Fruit fly (Drosophila melanogaster) whole organism, embryonic: ENCODE results near the gene Ubc4.
A peak's percentile ranks its signal among the peaks of the same experiment; 100 is the strongest.

Experiments used
- Aef1 ChIP-seq: fragments of 200-800 bp; sonication (Bioruptor generic); IDR thresholded peaks from 3 replicates; pipeline ENCODE4 v1.3.6; 2022; ENCODE audit warnings: missing biosample characterization, missing genetic modification characterization
- Bgb ChIP-seq: fragments of 200-800 bp; sonication (Bioruptor generic); IDR thresholded peaks from 2 replicates; pipeline ENCODE4 v1.3.6; 2022; ENCODE audit warnings: missing biosample characterization, missing genetic modification characterization; ENCODE audit not compliant: partially characterized antibody
- Blimp-1 ChIP-seq: fragments of 200-800 bp; sonication (Bioruptor generic); optimal IDR thresholded peaks from 3 replicates; lab custom pipeline; 2018; ENCODE audit warnings: missing biosample characterization, missing genetic modification characterization, mild to moderate bottlenecking, moderate library complexity, missing genetic modification reagents
- BtbVII ChIP-seq: fragments of 200-800 bp; sonication (Bioruptor generic); optimal IDR thresholded peaks from 3 replicates; lab custom pipeline; 2017; ENCODE audit warnings: missing biosample characterization, mild to moderate bottlenecking, missing genetic modification characterization
- CG10321 ChIP-seq: fragments of 200-800 bp; sonication (Bioruptor generic); IDR thresholded peaks from 2 replicates; pipeline ENCODE4 v1.3.6; 2022; ENCODE audit warnings: missing biosample characterization, missing genetic modification characterization
- CG10366 ChIP-seq: fragments of 200-800 bp; sonication (Bioruptor generic); IDR thresholded peaks from 2 replicates; pipeline ENCODE4 v1.3.6; 2022; ENCODE audit warnings: missing biosample characterization, missing genetic modification characterization
- CG12769 ChIP-seq: fragments of 200-800 bp; sonication (Bioruptor generic); optimal IDR thresholded peaks from 2 replicates; lab custom pipeline; 2019; ENCODE audit warnings: missing biosample characterization, mild to moderate bottlenecking, missing genetic modification characterization, moderate library complexity
- CG14667 ChIP-seq: fragments of 200-800 bp; sonication (Bioruptor generic); IDR thresholded peaks from 2 replicates; pipeline ENCODE4 v1.3.6; 2022; ENCODE audit warnings: missing biosample characterization, missing genetic modification characterization
- CG14860 ChIP-seq: fragments of 200-800 bp; sonication (Bioruptor generic); IDR thresholded peaks from 3 replicates; pipeline ENCODE4 v1.3.6; 2022; ENCODE audit warnings: missing biosample characterization, missing genetic modification characterization; ENCODE audit not compliant: partially characterized antibody
- CG15601 ChIP-seq: fragments of 200-800 bp; sonication (Bioruptor generic); optimal IDR thresholded peaks from 3 replicates; lab custom pipeline; 2019; ENCODE audit warnings: missing biosample characterization, mild to moderate bottlenecking, missing genetic modification characterization, moderate library complexity
- CG16863 ChIP-seq: fragments of 200-800 bp; sonication (Bioruptor generic); optimal IDR thresholded peaks from 3 replicates; lab custom pipeline; 2016; ENCODE audit warnings: missing biosample characterization, missing genetic modification characterization
- CG17361 ChIP-seq: fragments of 200-800 bp; sonication (Bioruptor generic); IDR thresholded peaks from 3 replicates; pipeline ENCODE4 v1.3.6; 2022; ENCODE audit warnings: missing biosample characterization, missing genetic modification characterization
- CG1792 ChIP-seq: fragments of 200-800 bp; sonication (Bioruptor generic); optimal IDR thresholded peaks from 2 replicates; lab custom pipeline; 2016; ENCODE audit warnings: missing biosample characterization, missing genetic modification characterization
- CG18262 ChIP-seq: fragments of 200-800 bp; optimal IDR thresholded peaks from 3 replicates; lab custom pipeline; 2019; ENCODE audit warnings: missing biosample characterization, mild to moderate bottlenecking, missing genetic modification characterization, moderate library complexity
- CG2889 ChIP-seq: fragments of 200-800 bp; sonication (Bioruptor generic); IDR thresholded peaks from 3 replicates; pipeline ENCODE4 v1.3.6; 2022; ENCODE audit warnings: missing biosample characterization, missing genetic modification characterization
- CG32772 ChIP-seq: fragments of 200-800 bp; sonication (Bioruptor generic); IDR thresholded peaks from 2 replicates; pipeline ENCODE4 v1.3.6; 2022; ENCODE audit warnings: missing biosample characterization, missing genetic modification characterization
- CG7271 ChIP-seq: fragments of 200-800 bp; sonication (Bioruptor generic); optimal IDR thresholded peaks from 2 replicates; lab custom pipeline; 2018; ENCODE audit warnings: missing biosample characterization, mild to moderate bottlenecking, missing genetic modification characterization, moderate library complexity
- CG7357 ChIP-seq: fragments of 200-800 bp; sonication (Bioruptor generic); IDR thresholded peaks from 3 replicates; pipeline ENCODE4 v1.3.6; 2022; ENCODE audit warnings: missing biosample characterization, missing genetic modification characterization
- CG7372 ChIP-seq: fragments of 200-800 bp; sonication (Bioruptor generic); IDR thresholded peaks from 2 replicates; pipeline ENCODE4 v1.3.6; 2022; ENCODE audit warnings: missing biosample characterization, missing genetic modification characterization
- CG7556 ChIP-seq: fragments of 200-800 bp; sonication (Bioruptor generic); optimal IDR thresholded peaks from 2 replicates; lab custom pipeline; 2017; ENCODE audit warnings: missing biosample characterization, mild to moderate bottlenecking, missing genetic modification characterization
- CG7839 ChIP-seq: fragments of 200-800 bp; sonication (Bioruptor generic); optimal IDR thresholded peaks from 3 replicates; lab custom pipeline; 2018; ENCODE audit warnings: missing biosample characterization, mild to moderate bottlenecking, missing genetic modification characterization, moderate library complexity
- CG7928 ChIP-seq: fragments of 200-800 bp; sonication (Bioruptor generic); optimal IDR thresholded peaks from 2 replicates; lab custom pipeline; 2017; ENCODE audit warnings: missing biosample characterization, mild to moderate bottlenecking, missing genetic modification characterization
- CrebB ChIP-seq: fragments of 200-800 bp; sonication (Bioruptor generic); optimal IDR thresholded peaks from 3 replicates; lab custom pipeline; 2018; ENCODE audit warnings: missing biosample characterization, mild to moderate bottlenecking, missing genetic modification characterization
- Drgx ChIP-seq: fragments of 200-800 bp; sonication (Bioruptor generic); IDR thresholded peaks from 2 replicates; pipeline ENCODE4 v1.3.6; 2022; ENCODE audit warnings: missing biosample characterization, missing genetic modification characterization
- Hey ChIP-seq: fragments of 200-800 bp; sonication (Bioruptor generic); optimal IDR thresholded peaks from 3 replicates; lab custom pipeline; 2018; ENCODE audit warnings: missing biosample characterization, mild to moderate bottlenecking, missing genetic modification characterization
- Nf-YC ChIP-seq: fragments of 200-800 bp; optimal IDR thresholded peaks from 3 replicates; lab custom pipeline; 2019; ENCODE audit warnings: missing biosample characterization, mild to moderate bottlenecking, missing genetic modification characterization, moderate library complexity
- Oaz ChIP-seq: fragments of 200-800 bp; sonication (Bioruptor generic); IDR thresholded peaks from 2 replicates; pipeline ENCODE4 v1.3.6; 2022; ENCODE audit warnings: missing biosample characterization, missing genetic modification characterization
- PHDP ChIP-seq: fragments of 200-800 bp; sonication (Bioruptor generic); optimal IDR thresholded peaks from 3 replicates; lab custom pipeline; 2018; ENCODE audit warnings: missing biosample characterization, mild to moderate bottlenecking, missing genetic modification characterization, moderate library complexity
- Scr ChIP-seq: fragments of 200-800 bp; sonication (Bioruptor generic); IDR thresholded peaks from 2 replicates; pipeline ENCODE4 v1.3.6; 2022; ENCODE audit warnings: missing biosample characterization, missing genetic modification characterization; ENCODE audit not compliant: partially characterized antibody
- Sox100B ChIP-seq: fragments of 200-800 bp; sonication (Bioruptor generic); optimal IDR thresholded peaks from 3 replicates; lab custom pipeline; 2018; ENCODE audit warnings: missing biosample characterization, mild to moderate bottlenecking, missing genetic modification characterization
- Spps ChIP-seq: fragments of 200-800 bp; sonication (Bioruptor generic); optimal IDR thresholded peaks from 2 replicates; lab custom pipeline; 2018; ENCODE audit warnings: missing biosample characterization, mild to moderate bottlenecking, missing genetic modification characterization
- Xrp1 ChIP-seq: fragments of 200-800 bp; sonication (Bioruptor generic); IDR thresholded peaks from 2 replicates; pipeline ENCODE4 v1.3.6; 2022; ENCODE audit warnings: missing biosample characterization, missing genetic modification characterization
- ab ChIP-seq: fragments of 200-800 bp; sonication (Bioruptor generic); optimal IDR thresholded peaks from 2 replicates; lab custom pipeline; 2016; ENCODE audit warnings: missing biosample characterization, missing genetic modification characterization
- amos ChIP-seq: fragments of 200-800 bp; sonication (Bioruptor generic); IDR thresholded peaks from 2 replicates; pipeline ENCODE4 v1.3.6; 2022; ENCODE audit warnings: missing biosample characterization, missing genetic modification characterization; ENCODE audit not compliant: partially characterized antibody
- ara ChIP-seq: fragments of 200-800 bp; sonication (Bioruptor generic); IDR thresholded peaks from 2 replicates; pipeline ENCODE4 v1.3.6; 2022; ENCODE audit warnings: missing biosample characterization, missing genetic modification characterization
- bbx ChIP-seq: fragments of 200-800 bp; sonication (Bioruptor generic); IDR thresholded peaks from 2 replicates; pipeline ENCODE4 v1.3.6; 2022; ENCODE audit warnings: missing biosample characterization, missing genetic modification characterization; ENCODE audit not compliant: partially characterized antibody
- esg ChIP-seq: fragments of 200-800 bp; sonication (Bioruptor generic); conservative IDR thresholded peaks from 2 replicates; pipeline ENCODE4 v1.3.6; 2022; ENCODE audit warnings: missing biosample characterization, missing genetic modification characterization
- ftz-f1 ChIP-seq: fragments of 200-800 bp; sonication (Bioruptor generic); optimal IDR thresholded peaks from 2 replicates; lab custom pipeline; 2016; ENCODE audit warnings: missing biosample characterization, missing genetic modification characterization
- grau ChIP-seq: fragments of 200-800 bp; optimal IDR thresholded peaks from 3 replicates; lab custom pipeline; 2019; ENCODE audit warnings: missing biosample characterization, mild to moderate bottlenecking, missing genetic modification characterization, moderate library complexity
- hkb ChIP-seq, 2 experiments: fragments of 200-800 bp in 1 of 2; fragments of >200 bp in 1 of 2; sonication (Bioruptor generic) in 1 of 2; IDR thresholded peaks in 1 of 2; optimal IDR thresholded peaks in 1 of 2; 2 replicates each; pipeline versions ENCODE4 v1.3.6 to Lab custom; 2017 to 2022; ENCODE audit warnings: missing biosample characterization in 1 of 2, missing genetic modification characterization in 1 of 2
- kah ChIP-seq: fragments of 200-800 bp; sonication (Bioruptor generic); optimal IDR thresholded peaks from 2 replicates; lab custom pipeline; 2018; ENCODE audit warnings: missing biosample characterization, mild to moderate bottlenecking, missing genetic modification characterization
- kay ChIP-seq: fragments of 200-800 bp; sonication (Bioruptor generic); optimal IDR thresholded peaks from 2 replicates; lab custom pipeline; 2016; ENCODE audit warnings: missing biosample characterization, missing genetic modification characterization
- nerfin-2 ChIP-seq: fragments of 200-800 bp; sonication (Bioruptor generic); IDR thresholded peaks from 2 replicates; pipeline ENCODE4 v1.3.6; 2022; ENCODE audit warnings: missing biosample characterization, missing genetic modification characterization; ENCODE audit not compliant: partially characterized antibody
- phol ChIP-seq: fragments of 200-800 bp; sonication (Bioruptor generic); optimal IDR thresholded peaks from 3 replicates; lab custom pipeline; 2018; ENCODE audit warnings: missing biosample characterization, mild to moderate bottlenecking, missing genetic modification characterization, moderate library complexity
- pita ChIP-seq: fragments of 200-800 bp; sonication (Bioruptor generic); optimal IDR thresholded peaks from 2 replicates; lab custom pipeline; 2017; ENCODE audit warnings: missing biosample characterization, mild to moderate bottlenecking, missing genetic modification characterization
- rib ChIP-seq: fragments of 200-800 bp; sonication (Bioruptor generic); IDR thresholded peaks from 2 replicates; pipeline ENCODE4 v1.3.6; 2022; ENCODE audit warnings: missing biosample characterization, missing genetic modification characterization
- slp2 ChIP-seq: fragments of 200-800 bp; sonication (Bioruptor generic); optimal IDR thresholded peaks from 2 replicates; lab custom pipeline; 2016; ENCODE audit warnings: missing biosample characterization, missing genetic modification characterization
- sr ChIP-seq: fragments of 200-800 bp; sonication (Bioruptor generic); IDR thresholded peaks from 3 replicates; pipeline ENCODE4 v1.3.6; 2022; ENCODE audit warnings: missing biosample characterization, missing genetic modification characterization
- stwl ChIP-seq: fragments of 200-800 bp; sonication (Bioruptor generic); optimal IDR thresholded peaks from 3 replicates; lab custom pipeline; 2018; ENCODE audit warnings: missing biosample characterization, mild to moderate bottlenecking, missing genetic modification characterization, moderate library complexity
- trh ChIP-seq: fragments of 200-800 bp; sonication (Bioruptor generic); optimal IDR thresholded peaks from 2 replicates; lab custom pipeline; 2016; ENCODE audit warnings: missing biosample characterization, missing genetic modification characterization
- wor ChIP-seq: fragments of 200-800 bp; sonication (Bioruptor generic); IDR thresholded peaks from 2 replicates; pipeline ENCODE4 v1.3.6; 2022; ENCODE audit warnings: missing biosample characterization, missing genetic modification characterization

Gene Ubc4

DNA sequence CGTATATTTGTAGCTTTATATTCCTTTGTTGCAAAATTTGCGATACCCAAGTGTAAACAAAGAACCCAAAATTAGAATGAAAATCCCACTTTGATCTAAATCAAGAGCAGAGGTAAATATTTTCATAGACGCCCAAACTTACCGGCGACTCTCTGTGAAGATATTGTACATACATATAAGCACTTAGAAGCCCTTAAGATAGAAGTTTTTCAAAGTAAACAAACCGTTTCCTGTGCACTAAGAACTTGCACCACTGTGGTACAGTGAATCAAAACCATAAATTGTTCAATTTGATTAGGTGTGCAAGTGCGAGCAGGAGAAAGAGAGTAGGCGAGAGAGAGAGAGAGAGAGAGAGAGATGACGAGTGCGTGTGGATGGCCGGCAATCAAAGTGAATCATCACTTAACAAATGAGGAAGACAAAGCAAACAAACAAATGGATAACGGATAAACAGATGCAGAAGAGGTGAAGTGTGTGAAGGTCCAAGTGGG is 20.1 kb upstream of the Ubc4 start (continued):
- TF ChIP-seq hkb (optimal IDR thresholded peaks at IDR 0.05; lab: Kevin White, UChicago) (no peak), hkb (GFP tag; IDR thresholded peaks at IDR 0.05; lab: Robert Waterston, UW) (no peak), bbx (no peak), Bgb (peak; percentile 6; the same call in 1 of the 2 replicates), CG32772 (GFP tag; lab: Robert Waterston, UW) (no peak), CG7556 (GFP tag; lab: Kevin White, UChicago) (no peak), stwl (tag; lab: Kevin White, UChicago) (no peak), CG2889 (GFP tag; lab: Robert Waterston, UW) (no peak), CG18262 (tag; lab: Kevin White, UChicago) (peak; percentile 35), CG12769 (tag; lab: Kevin White, UChicago) (no peak), CG15601 (tag; lab: Kevin White, UChicago) (peak; percentile 15), rib (GFP tag; lab: Robert Waterston, UW) (no peak), ab (GFP tag; lab: Kevin White, UChicago) (no peak), ftz-f1 (GFP tag; lab: Kevin White, UChicago) (no peak), Oaz (no peak), CG16863 (no peak), esg (no peak), sr (GFP tag; lab: Robert Waterston, UW) (no peak), CG10321 (peak; percentile 68), CG7357 (no peak), PHDP (tag; lab: Kevin White, UChicago) (peak; percentile 9), amos (GFP tag; lab: Robert Waterston, UW) (no peak), BtbVII (GFP tag; lab: Kevin White, UChicago) (no peak), Hey (tag; lab: Kevin White, UChicago) (no peak), Scr (GFP tag; lab: Robert Waterston, UW) (no peak), grau (tag; lab: Kevin White, UChicago) (peak; percentile 85), Drgx (GFP tag; lab: Robert Waterston, UW) (no peak), ara (no peak), nerfin-2 (GFP tag; lab: Robert Waterston, UW) (no peak), CG1792 (GFP tag; lab: Kevin White, UChicago) (no peak), Spps (tag; lab: Kevin White, UChicago) (no peak), CrebB (no peak), Blimp-1 (GFP tag; lab: Kevin White, UChicago) (no peak), slp2 (GFP tag; lab: Kevin White, UChicago) (no peak), CG7372 (GFP tag; lab: Robert Waterston, UW) (no peak), CG10366 (no peak), CG17361 (GFP tag; lab: Robert Waterston, UW) (0 out of 3 replicates have a peak, but pooled peaks have one; percentile 35), CG14667 (GFP tag; lab: Robert Waterston, UW) (no peak), CG7928 (GFP tag; lab: Kevin White, UChicago) (no peak), CG7271 (tag; lab: Kevin White, UChicago) (no peak), CG7839 (tag; lab: Kevin White, UChicago) (peak; percentile 13), Aef1 (GFP tag; lab: Robert Waterston, UW) (no peak), CG14860 (no peak), pita (GFP tag; lab: Kevin White, UChicago) (no peak), Xrp1 (GFP tag; lab: Robert Waterston, UW) (peak; percentile 33; the same call in 1 of the 2 replicates), phol (tag; lab: Kevin White, UChicago) (no peak), Nf-YC (tag; lab: Kevin White, UChicago) (no peak), Sox100B (GFP tag; lab: Kevin White, UChicago) (peak; percentile 14), kay (GFP tag; lab: Kevin White, UChicago) (peak; percentile 88), trh (GFP tag; lab: Kevin White, UChicago) (no peak), wor (no peak), kah (GFP tag; lab: Kevin White, UChicago) (no peak)
